Worm (Caenorhabditis elegans): Measurements from ENCODE around the gene srx-14.

- TF ChIP-seq dao-5 (tag; optimal IDR thresholded peaks at IDR 0.05) (no peak), him-1 (tag; optimal IDR thresholded peaks at IDR 0.05) (no peak)
Observed at ce11 chrIV:1108030-1108429, 5.5 kb downstream of the srx-14 start.

All from whole organism, L4/young adult.